Worm (Caenorhabditis elegans) whole organism, young adult: ENCODE data around the gene twk-21.

Source experiments
- B0019.2 ChIP-seq: fragments of 200-800 bp; sonication (Bioruptor generic); conservative IDR thresholded peaks from 2 replicates; pipeline ENCODE4 v1.3.6; 2022; ENCODE audit warnings: missing genetic modification reagents, missing genetic modification characterization, missing compliant biosample characterization
- B0261.1 ChIP-seq: sonication (generic microtip); optimal IDR thresholded peaks from 2 replicates; lab custom pipeline; 2016; ENCODE audit warnings: mild to moderate bottlenecking, missing genetic modification characterization, moderate library complexity, missing compliant biosample characterization
- B0336.3 ChIP-seq: fragments of 200-800 bp; sonication (Bioruptor generic); IDR thresholded peaks from 2 replicates; pipeline ENCODE4 v1.3.6; 2022; ENCODE audit warnings: missing genetic modification characterization, missing compliant biosample characterization
- F10E7.11 ChIP-seq: sonication (generic microtip); optimal IDR thresholded peaks from 2 replicates; lab custom pipeline; 2017; ENCODE audit warnings: mild to moderate bottlenecking, missing genetic modification characterization, moderate library complexity, missing compliant biosample characterization
- F22D6.2 ChIP-seq: sonication (generic microtip); optimal IDR thresholded peaks from 2 replicates; lab custom pipeline; 2016; ENCODE audit warnings: mild to moderate bottlenecking, missing genetic modification characterization, missing compliant biosample characterization
- F23B12.7 ChIP-seq: sonication (generic microtip); optimal IDR thresholded peaks from 2 replicates; lab custom pipeline; 2017; ENCODE audit warnings: missing genetic modification characterization, mild to moderate bottlenecking, missing compliant biosample characterization, antibody characterized with exemption, moderate library complexity; ENCODE audit not compliant: insufficient read depth
- F33H1.4 ChIP-seq: fragments of 200-800 bp; sonication (Bioruptor generic); IDR thresholded peaks from 2 replicates; pipeline ENCODE4 v1.3.6; 2022; ENCODE audit warnings: missing genetic modification reagents, missing genetic modification characterization, missing compliant biosample characterization
- F39B2.1 ChIP-seq: fragments of 200-800 bp; sonication (Bioruptor generic); IDR thresholded peaks from 2 replicates; pipeline ENCODE4 v1.3.6; 2022; ENCODE audit warnings: missing genetic modification reagents, missing genetic modification characterization, missing compliant biosample characterization
- F52B5.7 ChIP-seq: sonication (generic microtip); optimal IDR thresholded peaks from 2 replicates; lab custom pipeline; 2016; ENCODE audit warnings: mild to moderate bottlenecking, missing genetic modification characterization, missing compliant biosample characterization
- F57A8.1 ChIP-seq: fragments of 200-800 bp; sonication (Bioruptor generic); optimal IDR thresholded peaks from 2 replicates; lab custom pipeline; 2018; ENCODE audit warnings: mild to moderate bottlenecking, missing genetic modification characterization, moderate library complexity, missing compliant biosample characterization
- K12H6.12 ChIP-seq: fragments of 200-800 bp; sonication (Bioruptor generic); optimal IDR thresholded peaks from 2 replicates; lab custom pipeline; 2018; ENCODE audit warnings: mild to moderate bottlenecking, missing genetic modification characterization, missing compliant biosample characterization
- Y53G8AR.9 ChIP-seq: fragments of 200-800 bp; sonication (Bioruptor generic); conservative IDR thresholded peaks from 2 replicates; pipeline ENCODE4 v1.3.6; 2022; ENCODE audit warnings: missing genetic modification reagents, missing genetic modification characterization, missing compliant biosample characterization
- Y56A3A.18 ChIP-seq: fragments of 200-800 bp; sonication (Bioruptor generic); IDR thresholded peaks from 2 replicates; pipeline ENCODE4 v1.3.6; 2022; ENCODE audit warnings: missing genetic modification reagents, missing genetic modification characterization, missing compliant biosample characterization
- Y67H2A.10 ChIP-seq: fragments of 200-800 bp; sonication (Bioruptor generic); conservative IDR thresholded peaks from 2 replicates; pipeline ENCODE4 v1.3.6; 2022; ENCODE audit warnings: missing genetic modification reagents, missing genetic modification characterization, missing compliant biosample characterization
- Y79H2A.3 ChIP-seq: fragments of 200-800 bp; sonication (Bioruptor generic); conservative IDR thresholded peaks from 2 replicates; pipeline ENCODE4 v1.3.6; 2022; ENCODE audit warnings: missing genetic modification reagents, missing genetic modification characterization, missing compliant biosample characterization
- Y95B8A.8 ChIP-seq: fragments of 200-800 bp; sonication (Bioruptor generic); IDR thresholded peaks from 2 replicates; pipeline ENCODE4 v1.3.6; 2022; ENCODE audit warnings: missing genetic modification reagents, missing genetic modification characterization, missing compliant biosample characterization
- aptf-2 ChIP-seq: fragments of 200-800 bp; sonication (Bioruptor generic); conservative IDR thresholded peaks from 2 replicates; pipeline ENCODE4 v1.3.6; 2022; ENCODE audit warnings: missing genetic modification reagents, missing genetic modification characterization, missing compliant biosample characterization
- attf-5 ChIP-seq: fragments of 200-800 bp; sonication (Bioruptor generic); optimal IDR thresholded peaks from 2 replicates; lab custom pipeline; 2018; ENCODE audit warnings: mild to moderate bottlenecking, missing genetic modification characterization, missing compliant biosample characterization
- ccch-3 ChIP-seq: fragments of 200-800 bp; sonication (Bioruptor generic); optimal IDR thresholded peaks from 2 replicates; lab custom pipeline; 2018; ENCODE audit warnings: mild to moderate bottlenecking, missing genetic modification characterization, missing compliant biosample characterization
- ceh-27 ChIP-seq: fragments of 200-800 bp; sonication (Bioruptor generic); optimal IDR thresholded peaks from 2 replicates; lab custom pipeline; 2018; ENCODE audit warnings: mild to moderate bottlenecking, missing genetic modification characterization, moderate library complexity, missing compliant biosample characterization
- ceh-40 ChIP-seq: fragments of 200-800 bp; sonication (Bioruptor generic); IDR thresholded peaks from 2 replicates; pipeline ENCODE4 v1.3.6; 2022; ENCODE audit warnings: missing genetic modification characterization, missing compliant biosample characterization
- die-1 ChIP-seq: sonication (generic microtip); optimal IDR thresholded peaks from 2 replicates; lab custom pipeline; 2016; ENCODE audit warnings: missing genotype, mild to moderate bottlenecking, missing genetic modification characterization, missing compliant biosample characterization
- dpff-1 ChIP-seq: sonication (generic microtip); optimal IDR thresholded peaks from 2 replicates; lab custom pipeline; 2017; ENCODE audit warnings: mild to moderate bottlenecking, missing genetic modification characterization, missing compliant biosample characterization
- dpl-1 ChIP-seq: fragments of 150-350 bp; optimal IDR thresholded peaks from 2 replicates; lab custom pipeline; 2014; ENCODE audit warnings: missing biosample characterization, missing genetic modification reagents, missing genetic modification characterization
- efl-1 ChIP-seq: fragments of 150-350 bp; optimal IDR thresholded peaks from 2 replicates; lab custom pipeline; 2014; ENCODE audit warnings: missing biosample characterization, missing genetic modification reagents, missing genetic modification characterization
- fkh-3 ChIP-seq: sonication (generic microtip); optimal IDR thresholded peaks from 2 replicates; lab custom pipeline; 2016; ENCODE audit warnings: mild to moderate bottlenecking, missing genetic modification characterization, missing compliant biosample characterization
- gei-17 ChIP-seq: fragments of 200-800 bp; sonication (Bioruptor generic); optimal IDR thresholded peaks from 2 replicates; lab custom pipeline; 2018; ENCODE audit warnings: mild to moderate bottlenecking, missing genetic modification characterization, missing compliant biosample characterization
- hlh-26 ChIP-seq: fragments of 200-800 bp; sonication (Bioruptor generic); conservative IDR thresholded peaks from 2 replicates; pipeline ENCODE4 v1.3.6; 2022; ENCODE audit warnings: missing genetic modification reagents, missing genetic modification characterization, missing compliant biosample characterization
- hsf-1 ChIP-seq: fragments of 200-800 bp; sonication (Bioruptor generic); IDR thresholded peaks from 2 replicates; pipeline ENCODE4 v1.3.6; 2022; ENCODE audit warnings: missing genetic modification reagents, missing genetic modification characterization, missing compliant biosample characterization
- let-526 ChIP-seq: fragments of 200-800 bp; sonication (Bioruptor generic); IDR thresholded peaks from 2 replicates; pipeline ENCODE4 v1.3.6; 2022; ENCODE audit warnings: missing genetic modification reagents, missing genetic modification characterization, missing compliant biosample characterization
- madf-8 ChIP-seq: fragments of 200-800 bp; sonication (Bioruptor generic); conservative IDR thresholded peaks from 2 replicates; pipeline ENCODE4 v1.3.6; 2022; ENCODE audit warnings: missing genetic modification reagents, missing genetic modification characterization, missing compliant biosample characterization
- mel-28 ChIP-seq: sonication (generic microtip); optimal IDR thresholded peaks from 2 replicates; lab custom pipeline; 2016; ENCODE audit warnings: borderline replicate concordance, mild to moderate bottlenecking, missing genetic modification characterization, missing compliant biosample characterization
- nfyb-1 ChIP-seq: fragments of 200-800 bp; sonication (Bioruptor generic); IDR thresholded peaks from 2 replicates; pipeline ENCODE4 v1.3.6; 2022; ENCODE audit warnings: missing genetic modification reagents, missing genetic modification characterization, missing compliant biosample characterization
- nhr-80 ChIP-seq: sonication (generic microtip); optimal IDR thresholded peaks from 2 replicates; lab custom pipeline; 2016; ENCODE audit warnings: missing genetic modification characterization, missing compliant biosample characterization
- nhr-90 ChIP-seq: sonication (generic microtip); optimal IDR thresholded peaks from 2 replicates; lab custom pipeline; 2016; ENCODE audit warnings: missing genotype, mild to moderate bottlenecking, missing genetic modification characterization, missing compliant biosample characterization
- pha-4 ChIP-seq: fragments of 150-350 bp; sonication (generic microtip); optimal IDR thresholded peaks from 2 replicates; lab custom pipeline; 2014; ENCODE audit warnings: missing biosample characterization, missing genetic modification reagents, missing genetic modification characterization
- rcor-1 ChIP-seq: fragments of 200-800 bp; sonication (Bioruptor generic); IDR thresholded peaks from 2 replicates; pipeline ENCODE4 v1.3.6; 2022; ENCODE audit warnings: missing genetic modification reagents, missing genetic modification characterization, missing compliant biosample characterization
- repo-1 ChIP-seq: sonication (generic microtip); optimal IDR thresholded peaks from 2 replicates; lab custom pipeline; 2017; ENCODE audit warnings: mild to moderate bottlenecking, missing genetic modification characterization, missing compliant biosample characterization
- sdz-38 ChIP-seq: sonication (generic microtip); optimal IDR thresholded peaks from 2 replicates; lab custom pipeline; 2016; ENCODE audit warnings: missing genotype, missing genetic modification characterization, missing compliant biosample characterization
- snpc-1.1 ChIP-seq: sonication (generic microtip); optimal IDR thresholded peaks from 2 replicates; lab custom pipeline; 2017; ENCODE audit warnings: missing genetic modification characterization, mild to moderate bottlenecking, missing compliant biosample characterization, antibody characterized with exemption, moderate library complexity, missing genotype, missing genetic modification reagents; ENCODE audit not compliant: insufficient read depth
- snpc-1.3 ChIP-seq: sonication (generic microtip); optimal IDR thresholded peaks from 2 replicates; lab custom pipeline; 2017; ENCODE audit warnings: missing genetic modification characterization, mild to moderate bottlenecking, missing compliant biosample characterization, antibody characterized with exemption, moderate library complexity, missing genotype, missing genetic modification reagents; ENCODE audit not compliant: insufficient read depth
- snpc-4 ChIP-seq, 5 experiments: fragments of 150-350 bp in 1 of 5; sonication (generic microtip) in 4 of 5; optimal IDR thresholded peaks; 2 replicates each; lab custom pipeline; 2014 to 2018; ENCODE audit warnings: missing genetic modification characterization in 5 of 5, missing biosample characterization in 3 of 5, antibody characterized with exemption in 2 of 5, mild to moderate bottlenecking in 2 of 5, missing compliant biosample characterization in 2 of 5, missing genotype in 2 of 5, moderate library complexity in 2 of 5, missing genetic modification reagents in 1 of 5
- sptf-2 ChIP-seq: fragments of 200-800 bp; sonication (Bioruptor generic); optimal IDR thresholded peaks from 2 replicates; lab custom pipeline; 2018; ENCODE audit warnings: mild to moderate bottlenecking, missing genetic modification characterization, missing compliant biosample characterization
- tbp1 ChIP-seq: fragments of 200-800 bp; sonication (Bioruptor generic); optimal IDR thresholded peaks from 2 replicates; lab custom pipeline; 2018; ENCODE audit warnings: mild to moderate bottlenecking, missing genetic modification characterization, missing compliant biosample characterization
- tlf-1 ChIP-seq: fragments of 200-800 bp; sonication (Bioruptor generic); optimal IDR thresholded peaks from 2 replicates; lab custom pipeline; 2018; ENCODE audit warnings: mild to moderate bottlenecking, missing genetic modification characterization, missing compliant biosample characterization
- unc-62 ChIP-seq: fragments of 150-350 bp; optimal IDR thresholded peaks from 2 replicates; lab custom pipeline; 2014; ENCODE audit warnings: missing biosample characterization, missing genetic modification reagents, missing genetic modification characterization
- ztf-25 ChIP-seq: fragments of 200-800 bp; sonication (Bioruptor generic); IDR thresholded peaks from 2 replicates; pipeline ENCODE4 v1.3.6; 2022; ENCODE audit warnings: missing genetic modification reagents, missing genetic modification characterization, missing compliant biosample characterization
- ztf-3 ChIP-seq: fragments of 200-800 bp; sonication (Bioruptor generic); optimal IDR thresholded peaks from 2 replicates; lab custom pipeline; 2018; ENCODE audit warnings: mild to moderate bottlenecking, missing genetic modification characterization, missing compliant biosample characterization

twk-21 gene

DNA sequence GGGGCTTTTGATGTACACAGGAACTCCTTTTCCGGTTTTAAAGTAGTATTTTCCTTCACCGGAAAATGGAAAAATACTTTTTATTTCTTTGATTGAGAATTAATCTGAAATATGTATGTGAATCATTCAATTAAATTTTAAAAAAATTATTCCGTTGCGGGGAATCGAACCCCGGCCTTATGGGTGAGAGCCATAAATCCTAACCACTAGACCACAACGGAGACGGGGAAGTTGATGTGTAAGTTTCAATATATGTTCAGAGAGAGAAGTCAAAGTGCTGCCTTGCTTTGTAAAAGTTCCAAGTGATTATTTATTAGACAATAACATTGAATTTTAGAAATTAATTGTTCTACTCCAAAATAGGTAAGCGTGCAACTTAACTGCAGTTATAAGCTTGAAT lies 28.5 kb upstream of the twk-21 start (continued):
- TF ChIP-seq nhr-90 (tag; lab: Kevin White, UChicago): peak; percentile 70
- peak; percentile 43; the same call in 1 of the 2 replicates for TF ChIP-seq nfyb-1
- no peak for TF ChIP-seq sptf-2 (GFP tag; lab: Kevin White, UChicago)
- TF ChIP-seq aptf-2 (GFP tag; lab: Robert Waterston, UW): no peak
- peak; percentile 60 for TF ChIP-seq F23B12.7
- no peak for TF ChIP-seq Y79H2A.3 (GFP tag; lab: Robert Waterston, UW)
- no peak for TF ChIP-seq fkh-3 (tag; lab: Kevin White, UChicago)
- peak; percentile 89 for TF ChIP-seq die-1 (tag; lab: Kevin White, UChicago)
- TF ChIP-seq hsf-1 (GFP tag; lab: Robert Waterston, UW): no peak
- no peak for TF ChIP-seq let-526
- TF ChIP-seq F57A8.1 (GFP tag; lab: Kevin White, UChicago): no peak
- TF ChIP-seq snpc-1.3: peak; percentile 86
- no peak for TF ChIP-seq snpc-4 (GFP tag; optimal IDR thresholded peaks at IDR 0.05; lab: Kevin White, UChicago)
- peak; percentile 0 to 80 (median 70) for TF ChIP-seq snpc-4 (tag; optimal IDR thresholded peaks at IDR 0.05; lab: Kevin White, UChicago)
- TF ChIP-seq F33H1.4 (GFP tag; lab: Robert Waterston, UW): no peak
- TF ChIP-seq ztf-25 (GFP tag; lab: Robert Waterston, UW): peak; percentile 82; the same call in 1 of the 2 replicates
- TF ChIP-seq sdz-38 (tag; lab: Kevin White, UChicago): no peak
- peak; percentile 44 for TF ChIP-seq rcor-1
- no peak for TF ChIP-seq B0019.2 (GFP tag; lab: Robert Waterston, UW)
- TF ChIP-seq nhr-80 (tag; lab: Kevin White, UChicago): peak; percentile 13
- TF ChIP-seq unc-62 (GFP tag; lab: Kevin White, UChicago): no peak
- no peak for TF ChIP-seq repo-1 (tag; lab: Kevin White, UChicago)
- no peak for TF ChIP-seq ceh-40 (GFP tag; lab: Robert Waterston, UW)
- no peak for TF ChIP-seq hlh-26 (GFP tag; lab: Robert Waterston, UW)
- no peak for TF ChIP-seq Y95B8A.8 (GFP tag; lab: Robert Waterston, UW)
- no peak for TF ChIP-seq ztf-3 (GFP tag; lab: Kevin White, UChicago)
- TF ChIP-seq Y67H2A.10: no peak
- TF ChIP-seq dpff-1 (tag; lab: Kevin White, UChicago): no peak
- TF ChIP-seq snpc-1.1 (tag; lab: Kevin White, UChicago): peak; percentile 26
- no peak for TF ChIP-seq F39B2.1 (GFP tag; lab: Robert Waterston, UW)
- no peak for TF ChIP-seq K12H6.12 (tag; lab: Kevin White, UChicago)
- TF ChIP-seq mel-28 (tag; lab: Kevin White, UChicago): no peak
- TF ChIP-seq Y56A3A.18 (GFP tag; lab: Robert Waterston, UW): peak; percentile 44; the same call in 1 of the 2 replicates
- TF ChIP-seq Y53G8AR.9 (GFP tag; lab: Robert Waterston, UW): no peak
- TF ChIP-seq ccch-3 (GFP tag; lab: Kevin White, UChicago): no peak
- TF ChIP-seq gei-17 (GFP tag; lab: Kevin White, UChicago): no peak
- TF ChIP-seq, all 124 proteins: peak for 44

DNA sequence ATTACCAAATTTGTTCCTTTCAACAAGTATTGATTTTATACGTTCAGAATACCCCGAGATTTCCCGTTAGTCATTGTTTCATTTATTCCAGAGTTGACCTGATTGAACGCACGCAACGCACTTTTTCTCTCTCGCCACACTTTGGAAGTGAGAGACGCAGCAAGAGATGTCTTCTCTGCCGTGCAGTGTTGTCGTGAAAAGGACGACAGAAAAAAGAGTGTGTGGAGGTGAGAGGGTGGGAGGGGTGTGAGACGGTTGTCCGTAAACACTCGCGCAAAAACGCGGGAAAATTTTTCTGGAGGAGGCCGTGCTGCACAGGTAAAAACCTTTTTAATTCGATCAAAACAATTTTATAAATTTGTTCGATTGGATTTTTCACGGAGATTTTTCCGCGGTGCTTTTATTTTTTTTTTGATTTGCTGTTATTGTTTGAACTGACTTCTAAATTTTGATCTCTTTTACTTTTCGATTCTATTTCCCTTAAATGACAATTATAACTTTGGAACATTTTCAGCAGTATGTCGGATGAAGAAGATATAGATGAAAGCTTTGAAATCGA lies 24.4 kb upstream of the twk-21 start, which contains the start of gene sdc-1:
TSS of gene sdc-1 (plus strand) at position 509 of the 559 bp plus-strand sequence.
- peak; percentile 45 for TF ChIP-seq nhr-80 (tag; lab: Kevin White, UChicago)
- 0 out of 2 replicates have a peak, but pooled peaks have one; percentile 5 for TF ChIP-seq madf-8 (GFP tag; lab: Robert Waterston, UW)
- TF ChIP-seq dpl-1: no peak
- TF ChIP-seq B0336.3: 0 out of 2 replicates have a peak, but pooled peaks have one; percentile 20
- TF ChIP-seq attf-5 (GFP tag; lab: Kevin White, UChicago): peak; percentile 36
- TF ChIP-seq F52B5.7: no peak
- peak; percentile 19 for TF ChIP-seq tbp1 (GFP tag; lab: Kevin White, UChicago)
- TF ChIP-seq let-526: no peak
- TF ChIP-seq B0261.1 (tag; lab: Kevin White, UChicago): peak; percentile 6
- TF ChIP-seq pha-4 (tag; lab: Kevin White, UChicago): no peak
- TF ChIP-seq F10E7.11 (tag; lab: Kevin White, UChicago): no peak
- TF ChIP-seq tlf-1 (GFP tag; lab: Kevin White, UChicago): no peak
- peak; percentile 20 for TF ChIP-seq efl-1
- no peak for TF ChIP-seq F22D6.2 (tag; lab: Kevin White, UChicago)
- peak; percentile 45 for TF ChIP-seq ceh-27 (GFP tag; lab: Kevin White, UChicago)
